Worm (Caenorhabditis elegans) whole organism, young adult: ENCODE data around the gene pitr-3.

Experiments used
- C06A6.2 ChIP-seq: fragments of 200-800 bp; sonication (Bioruptor generic); conservative IDR thresholded peaks from 2 replicates; pipeline ENCODE4 v1.3.6; 2022; ENCODE audit warnings: missing genetic modification characterization, missing compliant biosample characterization
- C17E4.6 ChIP-seq: fragments of 200-800 bp; sonication (Bioruptor generic); IDR thresholded peaks from 2 replicates; pipeline ENCODE4 v1.3.6; 2022; ENCODE audit warnings: missing genetic modification reagents, missing genetic modification characterization, missing compliant biosample characterization
- F10E7.11 ChIP-seq: sonication (generic microtip); optimal IDR thresholded peaks from 2 replicates; lab custom pipeline; 2017; ENCODE audit warnings: mild to moderate bottlenecking, missing genetic modification characterization, moderate library complexity, missing compliant biosample characterization
- F23B12.7 ChIP-seq: sonication (generic microtip); optimal IDR thresholded peaks from 2 replicates; lab custom pipeline; 2017; ENCODE audit warnings: missing genetic modification characterization, mild to moderate bottlenecking, missing compliant biosample characterization, antibody characterized with exemption, moderate library complexity; ENCODE audit not compliant: insufficient read depth
- F52B5.7 ChIP-seq: sonication (generic microtip); optimal IDR thresholded peaks from 2 replicates; lab custom pipeline; 2016; ENCODE audit warnings: mild to moderate bottlenecking, missing genetic modification characterization, missing compliant biosample characterization
- F57A8.1 ChIP-seq: fragments of 200-800 bp; sonication (Bioruptor generic); optimal IDR thresholded peaks from 2 replicates; lab custom pipeline; 2018; ENCODE audit warnings: mild to moderate bottlenecking, missing genetic modification characterization, moderate library complexity, missing compliant biosample characterization
- K12H6.12 ChIP-seq: fragments of 200-800 bp; sonication (Bioruptor generic); optimal IDR thresholded peaks from 2 replicates; lab custom pipeline; 2018; ENCODE audit warnings: mild to moderate bottlenecking, missing genetic modification characterization, missing compliant biosample characterization
- Y53F4B.3 ChIP-seq: fragments of 200-800 bp; sonication (Bioruptor generic); IDR thresholded peaks from 2 replicates; pipeline ENCODE4 v1.3.6; 2022; ENCODE audit warnings: missing genetic modification reagents, missing genetic modification characterization, missing compliant biosample characterization
- Y56A3A.18 ChIP-seq: fragments of 200-800 bp; sonication (Bioruptor generic); IDR thresholded peaks from 2 replicates; pipeline ENCODE4 v1.3.6; 2022; ENCODE audit warnings: missing genetic modification reagents, missing genetic modification characterization, missing compliant biosample characterization
- ZK185.1 ChIP-seq: sonication (generic microtip); optimal IDR thresholded peaks from 2 replicates; lab custom pipeline; 2016; ENCODE audit warnings: mild to moderate bottlenecking, missing genetic modification characterization, missing compliant biosample characterization; ENCODE audit not compliant: poor library complexity, severe bottlenecking
- ama-1 ChIP-seq, 3 experiments: fragments of 150-350 bp in 1 of 3; sonication (generic microtip) in 2 of 3; optimal IDR thresholded peaks; 2 replicates each; lab custom pipeline; 2014 to 2018; ENCODE audit warnings: missing biosample characterization in 2 of 3, missing genetic modification characterization in 2 of 3, missing genetic modification reagents in 2 of 3
- atf-7 ChIP-seq: sonication (generic microtip); optimal IDR thresholded peaks from 2 replicates; lab custom pipeline; 2017; ENCODE audit warnings: mild to moderate bottlenecking, missing genetic modification characterization, missing compliant biosample characterization
- attf-3 ChIP-seq: fragments of 200-800 bp; sonication (Bioruptor generic); conservative IDR thresholded peaks from 2 replicates; pipeline ENCODE4 v1.3.6; 2022; ENCODE audit warnings: missing genetic modification reagents, missing genetic modification characterization, missing compliant biosample characterization
- attf-6 ChIP-seq: fragments of 200-800 bp; sonication (Bioruptor generic); IDR thresholded peaks from 2 replicates; pipeline ENCODE4 v1.3.6; 2022; ENCODE audit warnings: missing genetic modification reagents, missing genetic modification characterization, missing compliant biosample characterization
- bed-1 ChIP-seq: fragments of 200-800 bp; sonication (Bioruptor generic); IDR thresholded peaks from 2 replicates; pipeline ENCODE4 v1.3.6; 2022; ENCODE audit warnings: missing genetic modification reagents, missing genetic modification characterization, missing compliant biosample characterization
- ccch-3 ChIP-seq: fragments of 200-800 bp; sonication (Bioruptor generic); optimal IDR thresholded peaks from 2 replicates; lab custom pipeline; 2018; ENCODE audit warnings: mild to moderate bottlenecking, missing genetic modification characterization, missing compliant biosample characterization
- ekl-4 ChIP-seq: fragments of 200-800 bp; sonication (Bioruptor generic); IDR thresholded peaks from 2 replicates; pipeline ENCODE4 v1.3.6; 2022; ENCODE audit warnings: missing genetic modification reagents, missing genetic modification characterization, missing compliant biosample characterization
- fkh-3 ChIP-seq: sonication (generic microtip); optimal IDR thresholded peaks from 2 replicates; lab custom pipeline; 2016; ENCODE audit warnings: mild to moderate bottlenecking, missing genetic modification characterization, missing compliant biosample characterization
- hlh-12 ChIP-seq: sonication (generic microtip); optimal IDR thresholded peaks from 2 replicates; lab custom pipeline; 2016; ENCODE audit warnings: missing genetic modification characterization, missing compliant biosample characterization
- hmg-20 ChIP-seq: fragments of 200-800 bp; sonication (Bioruptor generic); IDR thresholded peaks from 2 replicates; pipeline ENCODE4 v1.3.6; 2022; ENCODE audit warnings: missing genetic modification reagents, missing genetic modification characterization, missing compliant biosample characterization
- hrde-1 ChIP-seq: sonication (generic microtip); optimal IDR thresholded peaks from 2 replicates; lab custom pipeline; 2016; ENCODE audit warnings: missing genetic modification characterization, mild to moderate bottlenecking, missing compliant biosample characterization, moderate library complexity, missing genotype, missing genetic modification reagents, borderline replicate concordance
- hsf-1 ChIP-seq: fragments of 200-800 bp; sonication (Bioruptor generic); IDR thresholded peaks from 2 replicates; pipeline ENCODE4 v1.3.6; 2022; ENCODE audit warnings: missing genetic modification reagents, missing genetic modification characterization, missing compliant biosample characterization
- let-607 ChIP-seq, 2 experiments: fragments of 200-800 bp in 1 of 2; sonication (Bioruptor generic) in 1 of 2; sonication (generic microtip) in 1 of 2; optimal IDR thresholded peaks; 2 replicates each; lab custom pipeline; 2016 to 2018; ENCODE audit warnings: mild to moderate bottlenecking in 2 of 2, missing compliant biosample characterization in 2 of 2, missing genetic modification characterization in 2 of 2, moderate library complexity in 2 of 2, missing genotype in 1 of 2
- lir-1 ChIP-seq: fragments of 200-800 bp; sonication (Bioruptor generic); conservative IDR thresholded peaks from 2 replicates; pipeline ENCODE4 v1.3.6; 2022; ENCODE audit warnings: missing genetic modification reagents, missing genetic modification characterization, missing compliant biosample characterization
- lsy-27 ChIP-seq: sonication (generic microtip); optimal IDR thresholded peaks from 2 replicates; lab custom pipeline; 2017; ENCODE audit warnings: missing genetic modification characterization, mild to moderate bottlenecking, missing compliant biosample characterization, antibody characterized with exemption, missing genotype, borderline replicate concordance; ENCODE audit not compliant: insufficient read depth
- mcd-1 ChIP-seq: fragments of 200-800 bp; sonication (Bioruptor generic); IDR thresholded peaks from 2 replicates; pipeline ENCODE4 v1.3.6; 2022; ENCODE audit warnings: missing genetic modification reagents, missing genetic modification characterization, missing compliant biosample characterization
- nhr-27 ChIP-seq: fragments of 200-800 bp; sonication (Bioruptor generic); optimal IDR thresholded peaks from 2 replicates; lab custom pipeline; 2018; ENCODE audit warnings: mild to moderate bottlenecking, missing genetic modification characterization, moderate library complexity, missing compliant biosample characterization
- rec-8 ChIP-seq, 2 experiments: sonication (generic microtip); optimal IDR thresholded peaks; 2 replicates each; lab custom pipeline; 2016; ENCODE audit warnings: mild to moderate bottlenecking in 2 of 2, missing genetic modification characterization in 2 of 2, missing genetic modification reagents in 2 of 2, missing genotype in 2 of 2, missing biosample characterization in 1 of 2, missing compliant biosample characterization in 1 of 2, moderate library complexity in 1 of 2
- repo-1 ChIP-seq: sonication (generic microtip); optimal IDR thresholded peaks from 2 replicates; lab custom pipeline; 2017; ENCODE audit warnings: mild to moderate bottlenecking, missing genetic modification characterization, missing compliant biosample characterization
- rpc-1 ChIP-seq, 2 experiments: fragments of 150-350 bp in 1 of 2; sonication (generic microtip) in 1 of 2; optimal IDR thresholded peaks; 2 replicates each; lab custom pipeline; 2014 to 2018; ENCODE audit warnings: missing biosample characterization in 1 of 2, missing genetic modification characterization in 1 of 2, missing genetic modification reagents in 1 of 2, missing genotype in 1 of 2
- unc-62 ChIP-seq: fragments of 150-350 bp; optimal IDR thresholded peaks from 2 replicates; lab custom pipeline; 2014; ENCODE audit warnings: missing biosample characterization, missing genetic modification reagents, missing genetic modification characterization
- xnd-1 ChIP-seq: sonication (generic microtip); optimal IDR thresholded peaks from 2 replicates; lab custom pipeline; 2016; ENCODE audit warnings: missing genotype, missing genetic modification reagents, missing genetic modification characterization, missing compliant biosample characterization
- zim-3 ChIP-seq: sonication (generic microtip); optimal IDR thresholded peaks from 2 replicates; lab custom pipeline; 2017; ENCODE audit warnings: mild to moderate bottlenecking, missing genetic modification characterization, moderate library complexity, missing compliant biosample characterization
- ztf-26 ChIP-seq: sonication (generic microtip); optimal IDR thresholded peaks from 2 replicates; lab custom pipeline; 2017; ENCODE audit warnings: missing genetic modification characterization, missing compliant biosample characterization
- ztf-6 ChIP-seq: fragments of 200-800 bp; sonication (Bioruptor generic); IDR thresholded peaks from 2 replicates; pipeline ENCODE4 v1.3.6; 2022; ENCODE audit warnings: missing genetic modification reagents, missing genetic modification characterization, missing compliant biosample characterization

pitr-3 gene

DNA sequence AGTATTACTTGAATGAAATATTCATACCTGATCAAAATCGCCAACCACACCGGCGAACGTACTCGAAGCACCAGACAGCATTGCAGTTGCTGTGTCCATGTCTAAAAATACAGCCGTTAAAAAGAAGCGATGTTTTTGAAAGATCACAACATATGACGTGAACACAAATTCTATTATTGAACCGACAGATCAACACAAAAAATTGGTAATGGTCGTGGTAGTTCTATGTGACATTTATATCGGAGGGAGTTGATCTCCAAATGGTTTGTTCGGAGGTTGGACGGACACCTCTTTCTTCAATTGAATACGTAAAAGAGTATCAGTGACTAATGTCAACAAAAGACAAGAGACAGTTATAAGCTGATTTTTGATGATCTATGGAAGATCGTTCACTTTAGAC lies at the start of gene pitr-3:
TSS of gene pitr-3 (minus strand) at position 101 of the 400 bp plus-strand sequence.
- TF ChIP-seq K12H6.12 (tag; lab: Kevin White, UChicago) = no peak
- no peak for TF ChIP-seq hrde-1
- no peak for TF ChIP-seq ekl-4 (GFP tag; lab: Robert Waterston, UW)
- TF ChIP-seq Y53F4B.3 (GFP tag; lab: Robert Waterston, UW) = no peak
- no peak for TF ChIP-seq attf-3 (GFP tag; lab: Robert Waterston, UW)
- no peak for TF ChIP-seq atf-7
- no peak for TF ChIP-seq C06A6.2 (GFP tag; lab: Robert Waterston, UW)
- TF ChIP-seq F52B5.7 = no peak
- TF ChIP-seq mcd-1 (GFP tag; lab: Robert Waterston, UW) = no peak
- no peak for TF ChIP-seq fkh-3
- TF ChIP-seq lir-1 (GFP tag; lab: Robert Waterston, UW) = no peak

DNA sequence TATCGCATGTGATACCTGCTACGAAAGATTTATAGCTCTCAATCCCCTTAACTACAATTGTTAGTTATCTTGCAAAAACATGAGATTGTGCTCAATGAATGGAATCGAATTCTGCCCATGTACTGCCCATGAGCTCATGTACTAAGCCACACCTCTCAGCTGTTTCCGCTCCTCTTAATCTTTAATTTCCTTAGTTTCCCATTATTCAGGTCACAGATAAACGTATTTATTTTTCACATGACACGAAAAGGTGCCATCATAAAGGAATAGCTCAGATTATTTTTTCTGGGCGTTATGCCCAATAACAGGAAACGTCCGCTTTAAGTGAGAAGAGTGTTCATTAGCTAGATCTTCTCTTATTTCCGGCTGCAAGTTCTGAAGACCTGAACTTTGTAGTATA lies 44.8 kb upstream of the pitr-3 start:
- TF ChIP-seq let-607 (tag; optimal IDR thresholded peaks at IDR 0.05; lab: Kevin White, UChicago) (no peak), F23B12.7 (tag; lab: Kevin White, UChicago) (no peak), ama-1 (optimal IDR thresholded peaks at IDR 0.05; lab: Kevin White, UChicago) (no peak), ama-1 (GFP tag; optimal IDR thresholded peaks at IDR 0.05; lab: Kevin White, UChicago) (no peak), attf-6 (GFP tag; lab: Robert Waterston, UW) (no peak), F57A8.1 (GFP tag; lab: Kevin White, UChicago) (no peak), C17E4.6 (no peak), lsy-27 (no peak), rpc-1 (optimal IDR thresholded peaks at IDR 0.05; lab: Kevin White, UChicago) (no peak), rpc-1 (tag; optimal IDR thresholded peaks at IDR 0.05; lab: Kevin White, UChicago) (no peak), Y53F4B.3 (GFP tag; lab: Robert Waterston, UW) (no peak), unc-62 (GFP tag; lab: Kevin White, UChicago) (no peak), repo-1 (tag; lab: Kevin White, UChicago) (no peak), ztf-6 (GFP tag; lab: Robert Waterston, UW) (no peak), nhr-27 (no peak), hsf-1 (GFP tag; lab: Robert Waterston, UW) (no peak), ztf-26 (tag; lab: Kevin White, UChicago) (no peak)

DNA sequence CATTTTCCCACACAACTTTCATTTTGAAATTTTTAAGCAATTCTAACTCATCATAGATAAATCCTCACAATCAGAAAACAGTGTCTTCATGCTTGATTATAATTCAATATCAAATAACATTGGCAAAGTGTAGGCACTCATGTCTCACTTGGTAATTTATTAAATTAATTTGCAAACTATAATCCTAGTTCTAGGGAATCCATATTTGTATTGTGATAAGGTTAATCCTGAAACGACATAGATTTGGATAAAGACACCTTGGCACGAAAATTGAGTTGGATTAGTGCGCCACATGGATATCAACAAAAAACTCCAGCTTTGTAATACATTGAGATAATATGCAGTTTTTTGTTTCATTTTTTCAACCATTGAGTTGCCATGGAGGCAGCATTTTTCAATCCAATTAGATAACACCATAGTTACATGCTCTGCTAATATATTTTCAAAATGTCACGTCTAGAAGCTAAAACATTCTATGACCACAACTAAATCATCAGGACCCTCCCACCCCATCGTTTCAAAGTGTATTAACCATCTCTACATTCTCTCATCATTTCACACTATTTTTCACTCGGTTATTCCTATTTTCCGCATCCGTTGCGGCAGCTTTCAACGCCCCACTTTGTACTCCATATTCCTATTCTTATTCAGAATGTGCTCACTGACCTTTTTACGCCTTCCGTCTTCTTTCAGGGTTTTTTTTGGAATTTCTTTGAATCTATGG lies 42.7 kb upstream of the pitr-3 start:
- TF ChIP-seq rec-8 (tag; optimal IDR thresholded peaks at IDR 0.05; lab: Kevin White, UChicago) (no peak), hlh-12 (no peak), xnd-1 (tag; lab: Kevin White, UChicago) (no peak), zim-3 (tag; lab: Kevin White, UChicago) (no peak), ZK185.1 (tag; lab: Kevin White, UChicago) (no peak), bed-1 (GFP tag; lab: Robert Waterston, UW) (no peak), Y56A3A.18 (GFP tag; lab: Robert Waterston, UW) (no peak), ccch-3 (GFP tag; lab: Kevin White, UChicago) (no peak), F10E7.11 (tag; lab: Kevin White, UChicago) (no peak), hmg-20 (GFP tag; lab: Robert Waterston, UW) (no peak)
- TF ChIP-seq, all 124 proteins: peak for 0
